Worm (Caenorhabditis elegans) whole organism, L2 larva: ENCODE data around the gene gst-2.
A peak's percentile ranks its signal among the peaks of the same experiment; 100 is the strongest.

Experiments used
- C34F6.9 ChIP-seq: fragments of 150-350 bp; optimal IDR thresholded peaks from 2 replicates; lab custom pipeline; 2014; ENCODE audit warnings: missing biosample characterization, missing genetic modification characterization
- F13H6.1 ChIP-seq: sonication (generic microtip); optimal IDR thresholded peaks from 2 replicates; lab custom pipeline; 2016; ENCODE audit warnings: missing genetic modification characterization, missing compliant biosample characterization
- R02D3.7 ChIP-seq: fragments of 150-350 bp; optimal IDR thresholded peaks from 2 replicates; lab custom pipeline; 2014; ENCODE audit warnings: missing biosample characterization, missing genetic modification characterization
- Y55F3AM.14 ChIP-seq: fragments of 200-800 bp; sonication (Bioruptor generic); optimal IDR thresholded peaks from 2 replicates; lab custom pipeline; 2018; ENCODE audit warnings: mild to moderate bottlenecking, missing genetic modification characterization, missing compliant biosample characterization
- ZK546.5 ChIP-seq: sonication (generic microtip); optimal IDR thresholded peaks from 2 replicates; lab custom pipeline; 2017; ENCODE audit warnings: missing biosample characterization, missing genetic modification characterization
- alr-1 ChIP-seq: fragments of 150-350 bp; optimal IDR thresholded peaks from 2 replicates; lab custom pipeline; 2014; ENCODE audit warnings: missing biosample characterization, missing genetic modification characterization
- aly-2 ChIP-seq: fragments of 150-350 bp; optimal IDR thresholded peaks from 2 replicates; lab custom pipeline; 2014; ENCODE audit warnings: missing biosample characterization, missing genetic modification characterization
- ama-1 ChIP-seq: fragments of 150-350 bp; optimal IDR thresholded peaks from 2 replicates; lab custom pipeline; 2018; ENCODE audit warnings: inconsistent platforms
- blmp-1 ChIP-seq: sonication (generic microtip); optimal IDR thresholded peaks from 2 replicates; lab custom pipeline; 2017; ENCODE audit warnings: missing genetic modification characterization, mild to moderate bottlenecking, missing compliant biosample characterization, antibody characterized with exemption, moderate library complexity; ENCODE audit not compliant: insufficient read depth
- ceh-16 ChIP-seq: fragments of 150-350 bp; optimal IDR thresholded peaks from 2 replicates; lab custom pipeline; 2014; ENCODE audit warnings: missing biosample characterization, missing genetic modification characterization
- ceh-82 ChIP-seq: fragments of 150-350 bp; optimal IDR thresholded peaks from 2 replicates; lab custom pipeline; 2014; ENCODE audit warnings: missing biosample characterization, missing genetic modification characterization
- crh-2 ChIP-seq: sonication (generic microtip); optimal IDR thresholded peaks from 2 replicates; lab custom pipeline; 2017; ENCODE audit warnings: missing biosample characterization, missing genetic modification characterization
- egl-27 ChIP-seq: sonication (generic microtip); optimal IDR thresholded peaks from 3 replicates; lab custom pipeline; 2017; ENCODE audit warnings: missing biosample characterization, missing genetic modification reagents, missing genetic modification characterization
- elt-1 ChIP-seq: fragments of 150-350 bp; optimal IDR thresholded peaks from 2 replicates; lab custom pipeline; 2014; ENCODE audit warnings: missing biosample characterization, missing genetic modification characterization
- fos-1 ChIP-seq: fragments of 150-350 bp; optimal IDR thresholded peaks from 2 replicates; lab custom pipeline; 2014; ENCODE audit warnings: missing biosample characterization, missing genetic modification characterization
- gmeb-1 ChIP-seq: fragments of 150-350 bp; optimal IDR thresholded peaks from 2 replicates; lab custom pipeline; 2014; ENCODE audit warnings: missing biosample characterization, missing genetic modification characterization
- lin-11 ChIP-seq: fragments of 150-350 bp; sonication (generic microtip); optimal IDR thresholded peaks from 2 replicates; lab custom pipeline; 2014; ENCODE audit warnings: missing biosample characterization, missing genetic modification characterization, inconsistent platforms, mixed read lengths
- lin-13 ChIP-seq: fragments of 150-350 bp; optimal IDR thresholded peaks from 2 replicates; lab custom pipeline; 2014; ENCODE audit warnings: missing biosample characterization, missing genetic modification reagents, missing genetic modification characterization
- lin-39 ChIP-seq: fragments of 150-350 bp; optimal IDR thresholded peaks from 2 replicates; lab custom pipeline; 2014; ENCODE audit warnings: missing biosample characterization, missing genetic modification reagents, missing genetic modification characterization
- lsy-2 ChIP-seq, 2 experiments: fragments of 150-350 bp in 1 of 2; sonication (generic microtip) in 1 of 2; optimal IDR thresholded peaks; 2 replicates each; lab custom pipeline; 2014 to 2017; ENCODE audit warnings: missing biosample characterization in 2 of 2, missing genetic modification characterization in 2 of 2
- mbf-1 ChIP-seq: sonication (generic microtip); optimal IDR thresholded peaks from 2 replicates; lab custom pipeline; 2017; ENCODE audit warnings: missing biosample characterization, missing genetic modification characterization
- mdl-1 ChIP-seq, 2 experiments: fragments of 150-350 bp in 1 of 2; sonication (generic microtip) in 1 of 2; optimal IDR thresholded peaks; 2 replicates each; lab custom pipeline; 2017; ENCODE audit warnings: missing biosample characterization in 2 of 2, missing genetic modification characterization in 2 of 2
- nhr-11 ChIP-seq: fragments of 150-350 bp; optimal IDR thresholded peaks from 2 replicates; lab custom pipeline; 2014; ENCODE audit warnings: missing biosample characterization, missing genetic modification characterization
- nhr-12 ChIP-seq: fragments of 150-350 bp; optimal IDR thresholded peaks from 2 replicates; lab custom pipeline; 2014; ENCODE audit warnings: missing biosample characterization, missing genetic modification characterization
- nhr-129 ChIP-seq: fragments of 150-350 bp; optimal IDR thresholded peaks from 2 replicates; lab custom pipeline; 2014; ENCODE audit warnings: missing biosample characterization, missing genetic modification characterization
- nhr-21 ChIP-seq: fragments of 150-350 bp; optimal IDR thresholded peaks from 2 replicates; lab custom pipeline; 2014; ENCODE audit warnings: missing biosample characterization, missing genetic modification characterization
- nhr-237 ChIP-seq: fragments of 150-350 bp; optimal IDR thresholded peaks from 2 replicates; lab custom pipeline; 2014; ENCODE audit warnings: missing biosample characterization, missing genetic modification characterization
- nhr-25 ChIP-seq: fragments of 150-350 bp; sonication (generic microtip); optimal IDR thresholded peaks from 3 replicates; lab custom pipeline; 2014; ENCODE audit warnings: missing biosample characterization, missing genetic modification characterization
- nhr-6 ChIP-seq: fragments of 150-350 bp; optimal IDR thresholded peaks from 2 replicates; lab custom pipeline; 2014; ENCODE audit warnings: missing biosample characterization, missing genetic modification characterization
- nhr-77 ChIP-seq: fragments of 150-350 bp; optimal IDR thresholded peaks from 2 replicates; lab custom pipeline; 2014; ENCODE audit warnings: missing biosample characterization, missing genetic modification characterization
- peb-1 ChIP-seq: fragments of 150-350 bp; optimal IDR thresholded peaks from 2 replicates; lab custom pipeline; 2014; ENCODE audit warnings: missing biosample characterization, missing genetic modification characterization
- skn-1 ChIP-seq: sonication (generic microtip); optimal IDR thresholded peaks from 2 replicates; lab custom pipeline; 2017; ENCODE audit warnings: missing biosample characterization, missing genetic modification characterization
- sma-3 ChIP-seq: sonication (generic microtip); optimal IDR thresholded peaks from 2 replicates; lab custom pipeline; 2016; ENCODE audit warnings: missing genetic modification reagents, missing genetic modification characterization, missing compliant biosample characterization
- sma-9 ChIP-seq, 2 experiments: fragments of 150-350 bp in 1 of 2; sonication (generic microtip) in 1 of 2; optimal IDR thresholded peaks; 2 replicates each; lab custom pipeline; 2014 to 2016; ENCODE audit warnings: missing genetic modification characterization in 2 of 2, mild to moderate bottlenecking in 1 of 2, missing biosample characterization in 1 of 2, missing compliant biosample characterization in 1 of 2, missing genetic modification reagents in 1 of 2, moderate library complexity in 1 of 2
- snpc-4 ChIP-seq: fragments of 150-350 bp; optimal IDR thresholded peaks from 2 replicates; lab custom pipeline; 2014; ENCODE audit warnings: missing biosample characterization, missing genetic modification characterization
- unc-55 ChIP-seq: fragments of 150-350 bp; sonication (generic microtip); optimal IDR thresholded peaks from 3 replicates; lab custom pipeline; 2014; ENCODE audit warnings: missing biosample characterization, missing genetic modification reagents, missing genetic modification characterization
- zag-1 ChIP-seq: fragments of 150-350 bp; optimal IDR thresholded peaks from 2 replicates; lab custom pipeline; 2014; ENCODE audit warnings: missing biosample characterization, missing genetic modification characterization
- ztf-4 ChIP-seq: fragments of 150-350 bp; optimal IDR thresholded peaks from 2 replicates; lab custom pipeline; 2014; ENCODE audit warnings: missing biosample characterization, missing genetic modification characterization

Gene gst-2

DNA sequence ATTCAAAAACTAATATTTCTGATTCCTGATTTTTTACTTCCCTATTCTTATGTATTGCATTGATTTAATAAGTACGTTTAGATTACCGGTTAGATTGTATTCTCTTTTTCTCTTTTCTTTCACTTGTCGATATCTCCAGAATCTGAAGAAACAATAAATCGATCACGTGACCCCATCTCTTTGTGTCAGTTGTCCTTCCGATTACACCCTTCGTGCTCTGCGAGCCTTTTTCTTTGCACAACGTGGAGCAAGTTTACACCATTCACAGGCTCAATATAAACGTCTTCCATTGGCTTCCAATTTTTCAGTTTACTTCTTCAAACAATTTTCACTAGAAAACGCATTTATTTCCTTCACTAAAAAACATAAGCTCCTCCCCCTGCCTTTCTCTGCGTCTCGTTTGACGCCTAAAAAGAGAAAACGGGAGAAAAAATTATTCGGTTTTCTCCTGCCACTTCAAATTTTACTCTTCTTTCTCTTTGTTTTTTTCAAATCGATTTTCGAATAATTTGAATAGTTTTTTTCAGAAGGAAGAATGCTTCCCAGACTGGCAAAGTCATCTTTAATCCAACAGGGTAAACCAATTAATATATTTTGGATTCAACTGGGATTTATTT lies 38.4 kb upstream of the gst-2 start, which contains the start of gene gta-1:
gta-1 (plus strand) TSS at position 528 of the 617 bp plus-strand sequence.
- TF ChIP-seq blmp-1 (tag; lab: Kevin White, UChicago) (peak; percentile 20), R02D3.7 (tag; lab: Kevin White, UChicago) (no peak), ceh-16 (no peak), elt-1 (no peak), nhr-11 (tag; lab: Kevin White, UChicago) (no peak), lsy-2 (tag; optimal IDR thresholded peaks at IDR 0.05; lab: Kevin White, UChicago) (peak in 1 of 2 experiments; percentile 34), lin-39 (tag; lab: Kevin White, UChicago) (no peak), crh-2 (peak; percentile 52), sma-9 (GFP tag; optimal IDR thresholded peaks at IDR 0.05; lab: Kevin White, UChicago) (peak; percentile 20), sma-9 (tag; optimal IDR thresholded peaks at IDR 0.05; lab: Kevin White, UChicago) (no peak), skn-1 (tag; lab: Kevin White, UChicago) (no peak), lin-13 (GFP tag; lab: Kevin White, UChicago) (no peak), C34F6.9 (tag; lab: Kevin White, UChicago) (peak; percentile 38), nhr-129 (peak; percentile 71), ama-1 (lab: Kevin White, UChicago) (no peak), ztf-4 (peak; percentile 18), ZK546.5 (no peak), unc-55 (GFP tag; lab: Kevin White, UChicago) (peak; percentile 65), aly-2 (tag; lab: Kevin White, UChicago) (no peak), mdl-1 (tag; optimal IDR thresholded peaks at IDR 0.05; lab: Kevin White, UChicago) (no peak), nhr-77 (tag; lab: Kevin White, UChicago) (no peak), Y55F3AM.14 (GFP tag; lab: Kevin White, UChicago) (no peak), nhr-12 (tag; lab: Kevin White, UChicago) (no peak), nhr-237 (tag; lab: Kevin White, UChicago) (no peak), gmeb-1 (tag; lab: Kevin White, UChicago) (no peak), snpc-4 (tag; lab: Kevin White, UChicago) (no peak), ceh-82 (no peak)

ce11 chrIV:10177779-10178178 lies 35.9 kb upstream of the gst-2 start, which contains the start of gene mspn-1:
TSS of gene mspn-1 (plus strand) at chrIV:10177968.
- TF ChIP-seq alr-1 (tag; lab: Kevin White, UChicago) (no peak), nhr-25 (tag; lab: Kevin White, UChicago) (no peak), gmeb-1 (tag; lab: Kevin White, UChicago) (no peak), mdl-1 (tag; optimal IDR thresholded peaks at IDR 0.05; lab: Kevin White, UChicago) (no peak), zag-1 (no peak), nhr-12 (tag; lab: Kevin White, UChicago) (no peak), blmp-1 (tag; lab: Kevin White, UChicago) (no peak), sma-3 (GFP tag; lab: Kevin White, UChicago) (no peak), ama-1 (lab: Kevin White, UChicago) (no peak), nhr-6 (tag; lab: Kevin White, UChicago) (no peak), nhr-21 (tag; lab: Kevin White, UChicago) (no peak), mbf-1 (no peak), unc-55 (GFP tag; lab: Kevin White, UChicago) (no peak), nhr-11 (tag; lab: Kevin White, UChicago) (no peak), Y55F3AM.14 (GFP tag; lab: Kevin White, UChicago) (no peak), egl-27 (tag; lab: Kevin White, UChicago) (no peak), ceh-82 (no peak)
- TF ChIP-seq, all 48 proteins: peak for 0

ce11 chrIV:10176252-10176730 lies 34.4 kb upstream of the gst-2 start, which contains the start of gene rack-1:
TSS of gene rack-1 (plus strand) at chrIV:10176680.
- TF ChIP-seq lin-11 (tag; lab: Kevin White, UChicago), result peak; percentile 6
- TF ChIP-seq fos-1, result peak; percentile 23
- TF ChIP-seq gmeb-1 (tag; lab: Kevin White, UChicago), result peak; percentile 63
- peak; percentile 33 for TF ChIP-seq lin-13 (GFP tag; lab: Kevin White, UChicago)
- no peak for TF ChIP-seq alr-1 (tag; lab: Kevin White, UChicago)
- TF ChIP-seq R02D3.7 (tag; lab: Kevin White, UChicago), result no peak
- TF ChIP-seq zag-1, result no peak
- TF ChIP-seq nhr-21 (tag; lab: Kevin White, UChicago), result peak; percentile 27
- peak; percentile 35 for TF ChIP-seq sma-3 (GFP tag; lab: Kevin White, UChicago)
- TF ChIP-seq egl-27 (tag; lab: Kevin White, UChicago), result peak; percentile 12
- peak; percentile 79 for TF ChIP-seq crh-2
- TF ChIP-seq nhr-6 (tag; lab: Kevin White, UChicago), result no peak
- peak; percentile 83 for TF ChIP-seq unc-55 (GFP tag; lab: Kevin White, UChicago)
- peak; percentile 38 to 82 for TF ChIP-seq lsy-2 (tag; optimal IDR thresholded peaks at IDR 0.05; lab: Kevin White, UChicago)
- peak; percentile 34 for TF ChIP-seq F13H6.1 (tag; lab: Kevin White, UChicago)
- peak; percentile 60 for TF ChIP-seq nhr-129
- TF ChIP-seq peb-1 (tag; lab: Kevin White, UChicago), result no peak
- TF ChIP-seq ceh-16, result peak; percentile 47
- peak; percentile 34 for TF ChIP-seq nhr-25 (tag; lab: Kevin White, UChicago)
- TF ChIP-seq C34F6.9 (tag; lab: Kevin White, UChicago), result peak; percentile 66
